Worm (Caenorhabditis elegans): ENCODE data around the gene Y40A1A.2.

ce11 chrX:1975692-1976091 is 14.8 kb upstream of the Y40A1A.2 start, which contains the start of gene F52D2.6:
- no peak for TF ChIP-seq ceh-39 (tag; optimal IDR thresholded peaks at IDR 0.05)
- TF ChIP-seq unc-62 (GFP tag; optimal IDR thresholded peaks at IDR 0.05): no peak
- TF ChIP-seq nhr-237 (tag; optimal IDR thresholded peaks at IDR 0.05): no peak
- TF ChIP-seq flh-1 (GFP tag; optimal IDR thresholded peaks at IDR 0.05): no peak

All from whole organism, mixed stage, embryonic.